Worm (Caenorhabditis elegans) whole organism, L1 larva: ENCODE measurements around the gene tag-65.

Source experiments
- C16A3.4 ChIP-seq: fragments of 150-350 bp; optimal IDR thresholded peaks from 2 replicates; lab custom pipeline; 2014; ENCODE audit warnings: missing biosample characterization, missing genetic modification characterization
- C34B4.2 ChIP-seq: sonication (generic microtip); optimal IDR thresholded peaks from 2 replicates; lab custom pipeline; 2017; ENCODE audit warnings: mild to moderate bottlenecking, missing genetic modification characterization, missing compliant biosample characterization
- F16B12.6 ChIP-seq: fragments of 150-350 bp; optimal IDR thresholded peaks from 2 replicates; lab custom pipeline; 2014; ENCODE audit warnings: missing biosample characterization, missing genetic modification characterization
- aha-1 ChIP-seq: fragments of 150-350 bp; optimal IDR thresholded peaks from 2 replicates; lab custom pipeline; 2014; ENCODE audit warnings: missing biosample characterization, missing genetic modification characterization
- ama-1 ChIP-seq: fragments of 150-350 bp; optimal IDR thresholded peaks from 2 replicates; lab custom pipeline; 2014
- blmp-1 ChIP-seq: fragments of 150-350 bp; optimal IDR thresholded peaks from 2 replicates; lab custom pipeline; 2014; ENCODE audit warnings: missing biosample characterization, missing genetic modification characterization
- ceh-8 ChIP-seq: fragments of 200-800 bp; sonication (Bioruptor generic); optimal IDR thresholded peaks from 2 replicates; lab custom pipeline; 2018; ENCODE audit warnings: mild to moderate bottlenecking, missing genetic modification characterization, moderate library complexity, missing compliant biosample characterization
- ceh-82 ChIP-seq, 3 experiments: fragments of 150-350 bp in 1 of 3; sonication (generic microtip) in 2 of 3; optimal IDR thresholded peaks; 2 replicates each; lab custom pipeline; 2014 to 2017; ENCODE audit warnings: missing biosample characterization in 3 of 3, missing genetic modification characterization in 3 of 3
- ceh-88 ChIP-seq: fragments of 200-800 bp; sonication (Bioruptor generic); IDR thresholded peaks from 2 replicates; pipeline ENCODE4 v1.3.6; 2022; ENCODE audit warnings: missing genetic modification characterization, missing compliant biosample characterization
- ceh-90 ChIP-seq: sonication (generic microtip); optimal IDR thresholded peaks from 2 replicates; lab custom pipeline; 2016; ENCODE audit warnings: missing genetic modification characterization, missing compliant biosample characterization
- ces-1 ChIP-seq: fragments of 150-350 bp; optimal IDR thresholded peaks from 2 replicates; lab custom pipeline; 2014; ENCODE audit warnings: missing biosample characterization, missing genetic modification reagents, missing genetic modification characterization
- dpl-1 ChIP-seq, 3 experiments: fragments of 150-350 bp in 2 of 3; sonication (generic microtip) in 1 of 3; optimal IDR thresholded peaks; 2 replicates each; lab custom pipeline; 2014 to 2017; ENCODE audit warnings: missing biosample characterization in 3 of 3, missing genetic modification characterization in 3 of 3, missing genetic modification reagents in 3 of 3
- dsc-1 ChIP-seq: sonication (generic microtip); optimal IDR thresholded peaks from 2 replicates; lab custom pipeline; 2016; ENCODE audit warnings: mild to moderate bottlenecking, missing genetic modification characterization, missing compliant biosample characterization
- efl-3 ChIP-seq: fragments of 200-800 bp; sonication (Bioruptor generic); optimal IDR thresholded peaks from 2 replicates; lab custom pipeline; 2018; ENCODE audit warnings: mild to moderate bottlenecking, missing genetic modification characterization, missing compliant biosample characterization
- egl-27 ChIP-seq, 2 experiments: fragments of 150-350 bp in 1 of 2; sonication (generic microtip); optimal IDR thresholded peaks; 3 replicates each; lab custom pipeline; 2017 to 2018; ENCODE audit warnings: missing biosample characterization in 2 of 2, missing genetic modification characterization in 2 of 2, missing genetic modification reagents in 2 of 2
- elt-2 ChIP-seq: sonication (generic microtip); optimal IDR thresholded peaks from 2 replicates; lab custom pipeline; 2016; ENCODE audit warnings: missing genetic modification characterization, mild to moderate bottlenecking, inconsistent platforms, missing compliant biosample characterization, missing genetic modification reagents
- elt-3 ChIP-seq, 6 experiments: fragments of 150-350 bp in 1 of 6; sonication (generic microtip); optimal IDR thresholded peaks; 2 replicates each; lab custom pipeline; 2017 to 2018; ENCODE audit warnings: missing biosample characterization in 6 of 6, missing genetic modification characterization in 6 of 6, inconsistent platforms in 1 of 6
- ets-5 ChIP-seq: fragments of 200-800 bp; sonication (Bioruptor generic); IDR thresholded peaks from 2 replicates; pipeline ENCODE4 v1.3.6; 2022; ENCODE audit warnings: missing genetic modification characterization, missing compliant biosample characterization
- fkh-10 ChIP-seq: sonication (generic microtip); optimal IDR thresholded peaks from 2 replicates; lab custom pipeline; 2017; ENCODE audit warnings: missing biosample characterization, missing genetic modification reagents, missing genetic modification characterization
- fos-1 ChIP-seq: fragments of 150-350 bp; optimal IDR thresholded peaks from 2 replicates; lab custom pipeline; 2014; ENCODE audit warnings: missing biosample characterization, missing genetic modification characterization
- grh-1 ChIP-seq: fragments of 200-800 bp; sonication (Bioruptor generic); IDR thresholded peaks from 2 replicates; pipeline ENCODE4 v1.3.6; 2022; ENCODE audit warnings: missing genetic modification reagents, missing genetic modification characterization, missing compliant biosample characterization
- hlh-17 ChIP-seq: fragments of 200-800 bp; sonication (Bioruptor generic); optimal IDR thresholded peaks from 2 replicates; lab custom pipeline; 2018; ENCODE audit warnings: missing genetic modification characterization, mild to moderate bottlenecking, missing compliant biosample characterization, moderate library complexity, borderline replicate concordance
- hlh-4 ChIP-seq: sonication (generic microtip); optimal IDR thresholded peaks from 2 replicates; lab custom pipeline; 2016; ENCODE audit warnings: mild to moderate bottlenecking, missing genetic modification characterization, missing compliant biosample characterization
- hpl-2 ChIP-seq: fragments of 150-350 bp; optimal IDR thresholded peaks from 2 replicates; lab custom pipeline; 2014; ENCODE audit warnings: missing biosample characterization, missing genetic modification reagents, missing genetic modification characterization
- lin-14 ChIP-seq: fragments of 200-800 bp; sonication (Bioruptor generic); optimal IDR thresholded peaks from 2 replicates; lab custom pipeline; 2018; ENCODE audit warnings: mild to moderate bottlenecking, missing genetic modification characterization, moderate library complexity, missing compliant biosample characterization
- lin-15B ChIP-seq: fragments of 150-350 bp; sonication (generic microtip); optimal IDR thresholded peaks from 3 replicates; lab custom pipeline; 2014; ENCODE audit warnings: missing biosample characterization, missing genetic modification characterization
- lin-39 ChIP-seq: fragments of 150-350 bp; optimal IDR thresholded peaks from 2 replicates; lab custom pipeline; 2014; ENCODE audit warnings: missing biosample characterization, missing genetic modification reagents, missing genetic modification characterization
- lir-3 ChIP-seq: sonication (generic microtip); optimal IDR thresholded peaks from 2 replicates; lab custom pipeline; 2016; ENCODE audit warnings: mild to moderate bottlenecking, missing genetic modification characterization, moderate library complexity, missing compliant biosample characterization; ENCODE audit not compliant: poor library complexity
- mdl-1 ChIP-seq, 2 experiments: fragments of 150-350 bp; optimal IDR thresholded peaks; 2 replicates each; lab custom pipeline; 2014 to 2017; ENCODE audit warnings: missing biosample characterization in 2 of 2, missing genetic modification characterization in 2 of 2, inconsistent platforms in 1 of 2
- mef-2 ChIP-seq: fragments of 150-350 bp; optimal IDR thresholded peaks from 2 replicates; lab custom pipeline; 2014; ENCODE audit warnings: missing biosample characterization, missing genetic modification characterization
- mep-1 ChIP-seq: fragments of 150-350 bp; optimal IDR thresholded peaks from 2 replicates; lab custom pipeline; 2014; ENCODE audit warnings: missing biosample characterization, missing genetic modification characterization
- nhr-11 ChIP-seq: fragments of 150-350 bp; optimal IDR thresholded peaks from 2 replicates; lab custom pipeline; 2014; ENCODE audit warnings: missing biosample characterization, missing genetic modification characterization
- nhr-12 ChIP-seq: sonication (generic microtip); optimal IDR thresholded peaks from 2 replicates; lab custom pipeline; 2017; ENCODE audit warnings: missing biosample characterization, missing genetic modification characterization
- nhr-20 ChIP-seq: sonication (generic microtip); optimal IDR thresholded peaks from 2 replicates; lab custom pipeline; 2016; ENCODE audit warnings: mild to moderate bottlenecking, missing genetic modification characterization, missing compliant biosample characterization
- nhr-47 ChIP-seq: sonication (generic microtip); optimal IDR thresholded peaks from 2 replicates; lab custom pipeline; 2016; ENCODE audit warnings: mild to moderate bottlenecking, missing genetic modification characterization, moderate library complexity, missing compliant biosample characterization
- nhr-90 ChIP-seq: sonication (generic microtip); optimal IDR thresholded peaks from 2 replicates; lab custom pipeline; 2016; ENCODE audit warnings: mild to moderate bottlenecking, missing genetic modification characterization, missing compliant biosample characterization; ENCODE audit not compliant: poor library complexity
- pag-3 ChIP-seq: sonication (generic microtip); optimal IDR thresholded peaks from 2 replicates; lab custom pipeline; 2017; ENCODE audit warnings: missing genetic modification characterization, mild to moderate bottlenecking, missing compliant biosample characterization, antibody characterized with exemption, borderline replicate concordance; ENCODE audit not compliant: insufficient read depth
- rnt-1 ChIP-seq: sonication (generic microtip); optimal IDR thresholded peaks from 2 replicates; lab custom pipeline; 2016; ENCODE audit warnings: mild to moderate bottlenecking, missing genetic modification characterization, moderate library complexity, missing compliant biosample characterization
- skn-1 ChIP-seq: fragments of 150-350 bp; optimal IDR thresholded peaks from 2 replicates; lab custom pipeline; 2014; ENCODE audit warnings: missing biosample characterization, missing genetic modification characterization
- sox-4 ChIP-seq: sonication (generic microtip); optimal IDR thresholded peaks from 2 replicates; lab custom pipeline; 2016; ENCODE audit warnings: missing genetic modification characterization, missing compliant biosample characterization
- sptf-1 ChIP-seq: fragments of 150-350 bp; optimal IDR thresholded peaks from 2 replicates; lab custom pipeline; 2014; ENCODE audit warnings: missing biosample characterization, missing genetic modification characterization
- swsn-7 ChIP-seq: sonication (generic microtip); optimal IDR thresholded peaks from 2 replicates; lab custom pipeline; 2016; ENCODE audit warnings: missing genetic modification characterization, missing compliant biosample characterization
- tbx-2 ChIP-seq: sonication (generic microtip); optimal IDR thresholded peaks from 2 replicates; lab custom pipeline; 2016; ENCODE audit warnings: missing genetic modification characterization, missing compliant biosample characterization
- tlp-1 ChIP-seq: fragments of 150-350 bp; optimal IDR thresholded peaks from 2 replicates; lab custom pipeline; 2014; ENCODE audit warnings: missing biosample characterization, missing genetic modification characterization
- unc-130 ChIP-seq: fragments of 150-350 bp; optimal IDR thresholded peaks from 2 replicates; lab custom pipeline; 2017; ENCODE audit warnings: missing biosample characterization, missing genetic modification characterization, inconsistent platforms
- unc-62 ChIP-seq: fragments of 150-350 bp; optimal IDR thresholded peaks from 2 replicates; lab custom pipeline; 2014; ENCODE audit warnings: missing biosample characterization, missing genetic modification reagents, missing genetic modification characterization
- unc-98 ChIP-seq: fragments of 200-800 bp; sonication (Bioruptor generic); IDR thresholded peaks from 2 replicates; pipeline ENCODE4 v1.3.6; 2022; ENCODE audit warnings: missing genetic modification characterization, missing compliant biosample characterization
- vab-15 ChIP-seq: sonication (generic microtip); optimal IDR thresholded peaks from 2 replicates; lab custom pipeline; 2017; ENCODE audit warnings: missing genotype, mild to moderate bottlenecking, missing genetic modification characterization, missing compliant biosample characterization
- xbp-1 ChIP-seq: sonication (generic microtip); optimal IDR thresholded peaks from 2 replicates; lab custom pipeline; 2016; ENCODE audit warnings: missing genetic modification characterization, missing compliant biosample characterization
- ztf-11 ChIP-seq, 2 experiments: sonication (generic microtip); optimal IDR thresholded peaks; 2 replicates each; lab custom pipeline; 2016 to 2017; ENCODE audit warnings: missing genetic modification characterization in 2 of 2, missing biosample characterization in 1 of 2, missing compliant biosample characterization in 1 of 2

The tag-65 gene

ce11 chrV:13715223-13715686 lies 36.9 kb upstream of the tag-65 start, which contains the start of gene zipt-9 (continued):
- TF ChIP-seq C34B4.2 (tag; lab: Kevin White, UChicago) (no peak), unc-62 (no peak), unc-98 (GFP tag; lab: Robert Waterston, UW) (peak; percentile 86), ceh-82 (tag; optimal IDR thresholded peaks at IDR 0.05; lab: Kevin White, UChicago) (peak; percentile 74 to 87 (median 79)), nhr-47 (tag; lab: Kevin White, UChicago) (peak; percentile 91), dsc-1 (peak; percentile 82), sox-4 (peak; percentile 63), dpl-1 (GFP tag; optimal IDR thresholded peaks at IDR 0.05; lab: Kevin White, UChicago) (peak; percentile 67 to 84 (median 77)), ceh-88 (GFP tag; lab: Robert Waterston, UW) (peak; percentile 80), mep-1 (tag; lab: Kevin White, UChicago) (peak; percentile 85), egl-27 (tag; optimal IDR thresholded peaks at IDR 0.05; lab: Kevin White, UChicago) (no peak), pag-3 (tag; lab: Kevin White, UChicago) (no peak), ama-1 (no peak), unc-130 (tag; lab: Kevin White, UChicago) (peak; percentile 51), nhr-90 (tag; lab: Kevin White, UChicago) (peak; percentile 92), ceh-8 (GFP tag; lab: Kevin White, UChicago) (peak; percentile 32), lin-39 (tag; lab: Kevin White, UChicago) (peak; percentile 11), tbx-2 (tag; lab: Kevin White, UChicago) (peak; percentile 82), hpl-2 (GFP tag; lab: Kevin White, UChicago) (peak; percentile 25), hlh-17 (GFP tag; lab: Kevin White, UChicago) (no peak), mdl-1 (tag; optimal IDR thresholded peaks at IDR 0.05; lab: Kevin White, UChicago) (peak in 1 of 2 experiments; percentile 66), xbp-1 (tag; lab: Kevin White, UChicago) (peak; percentile 84), rnt-1 (peak; percentile 94), nhr-11 (tag; lab: Kevin White, UChicago) (no peak), elt-2 (peak; percentile 7), ztf-11 (tag; optimal IDR thresholded peaks at IDR 0.05; lab: Kevin White, UChicago) (peak in 1 of 2 experiments; percentile 90), efl-3 (GFP tag; lab: Kevin White, UChicago) (peak; percentile 53), ces-1 (no peak), F16B12.6 (tag; lab: Kevin White, UChicago) (peak; percentile 59), lin-14 (peak; percentile 90), ceh-90 (peak; percentile 62), fkh-10 (GFP tag; lab: Kevin White, UChicago) (peak; percentile 34), mef-2 (no peak), skn-1 (tag; lab: Kevin White, UChicago) (peak; percentile 47), aha-1 (no peak), nhr-20 (tag; lab: Kevin White, UChicago) (peak; percentile 89)

- no peak for TF ChIP-seq grh-1
- no peak for TF ChIP-seq mdl-1 (tag; optimal IDR thresholded peaks at IDR 0.05; lab: Kevin White, UChicago)
- no peak for TF ChIP-seq tlp-1 (tag; lab: Kevin White, UChicago)
- TF ChIP-seq blmp-1 (tag; lab: Kevin White, UChicago), result no peak
- no peak for TF ChIP-seq ets-5 (GFP tag; lab: Robert Waterston, UW)
- TF ChIP-seq fos-1 (tag; lab: Kevin White, UChicago), result no peak
- no peak for TF ChIP-seq dsc-1
- no peak for TF ChIP-seq hlh-4
- no peak for TF ChIP-seq lin-15B
- TF ChIP-seq lir-3 (tag; lab: Kevin White, UChicago), result no peak
- no peak for TF ChIP-seq swsn-7 (tag; lab: Kevin White, UChicago)
- TF ChIP-seq nhr-47 (tag; lab: Kevin White, UChicago), result no peak
- no peak for TF ChIP-seq C16A3.4 (tag; lab: Kevin White, UChicago)
- no peak for TF ChIP-seq sptf-1
- no peak for TF ChIP-seq elt-3 (tag; optimal IDR thresholded peaks at IDR 0.05; lab: Kevin White, UChicago)
- TF ChIP-seq vab-15 (tag; lab: Kevin White, UChicago), result no peak
- TF ChIP-seq nhr-12 (tag; lab: Kevin White, UChicago), result no peak
- no peak for TF ChIP-seq unc-98 (GFP tag; lab: Robert Waterston, UW)
- TF ChIP-seq, all 84 proteins: peak for 0
These were observed 32.7 kb upstream of the tag-65 start, which contains the start of gene srx-96 for ce11 chrV:13711060-13711459. Gene srx-96 (plus strand): TSS chrV:13711360.
